Worm (Caenorhabditis elegans) whole organism, mixed stage, embryonic: Measurements from ENCODE around the gene D1046.18.

Source experiments
- M03D4.4 ChIP-seq: sonication (generic microtip); optimal IDR thresholded peaks from 2 replicates; lab custom pipeline; 2017; ENCODE audit warnings: mild to moderate bottlenecking, missing genetic modification characterization, missing compliant biosample characterization
- bed-3 ChIP-seq: fragments of 200-800 bp; sonication (Bioruptor generic); optimal IDR thresholded peaks from 3 replicates; lab custom pipeline; 2018; ENCODE audit warnings: mild to moderate bottlenecking, missing genetic modification characterization, moderate library complexity, missing compliant biosample characterization
- ceh-39 ChIP-seq: fragments of 150-350 bp; optimal IDR thresholded peaks from 2 replicates; lab custom pipeline; 2014; ENCODE audit warnings: missing biosample characterization, missing genetic modification characterization
- ceh-43 ChIP-seq: fragments of 200-800 bp; sonication (Bioruptor generic); optimal IDR thresholded peaks from 2 replicates; lab custom pipeline; 2018; ENCODE audit warnings: mild to moderate bottlenecking, missing genetic modification characterization, moderate library complexity, missing compliant biosample characterization
- ces-1 ChIP-seq: fragments of 150-350 bp; optimal IDR thresholded peaks from 2 replicates; lab custom pipeline; 2014; ENCODE audit warnings: missing biosample characterization, missing genetic modification reagents, missing genetic modification characterization
- cnd-1 ChIP-seq: fragments of 200-800 bp; sonication (Bioruptor generic); optimal IDR thresholded peaks from 2 replicates; lab custom pipeline; 2018; ENCODE audit warnings: mild to moderate bottlenecking, missing genetic modification characterization, missing compliant biosample characterization
- drap-1 ChIP-seq: fragments of 200-800 bp; sonication (Bioruptor generic); optimal IDR thresholded peaks from 3 replicates; lab custom pipeline; 2018; ENCODE audit warnings: mild to moderate bottlenecking, missing genetic modification characterization, missing compliant biosample characterization
- elt-1 ChIP-seq: sonication (generic microtip); optimal IDR thresholded peaks from 2 replicates; lab custom pipeline; 2017; ENCODE audit warnings: missing genetic modification characterization, mild to moderate bottlenecking, missing compliant biosample characterization, antibody characterized with exemption, moderate library complexity, borderline replicate concordance; ENCODE audit not compliant: insufficient read depth
- elt-3 ChIP-seq: fragments of 150-350 bp; optimal IDR thresholded peaks from 2 replicates; lab custom pipeline; 2014; ENCODE audit warnings: missing biosample characterization, missing genetic modification characterization
- flh-1 ChIP-seq: fragments of 200-800 bp; sonication (Bioruptor generic); optimal IDR thresholded peaks from 2 replicates; lab custom pipeline; 2018; ENCODE audit warnings: mild to moderate bottlenecking, missing genetic modification characterization, moderate library complexity, missing compliant biosample characterization
- ham-2 ChIP-seq: fragments of 200-800 bp; sonication (Bioruptor generic); optimal IDR thresholded peaks from 2 replicates; lab custom pipeline; 2018; ENCODE audit warnings: mild to moderate bottlenecking, missing genetic modification characterization, missing compliant biosample characterization
- lin-13 ChIP-seq: fragments of 150-350 bp; optimal IDR thresholded peaks from 2 replicates; lab custom pipeline; 2014; ENCODE audit warnings: missing biosample characterization, missing genetic modification characterization
- lin-32 ChIP-seq: fragments of 200-800 bp; sonication (Bioruptor generic); optimal IDR thresholded peaks from 2 replicates; lab custom pipeline; 2018; ENCODE audit warnings: mild to moderate bottlenecking, missing genetic modification characterization, missing compliant biosample characterization
- lsy-2 ChIP-seq: fragments of 150-350 bp; optimal IDR thresholded peaks from 2 replicates; lab custom pipeline; 2014; ENCODE audit warnings: missing biosample characterization, missing genetic modification characterization
- mab-5 ChIP-seq: fragments of 150-350 bp; optimal IDR thresholded peaks from 2 replicates; lab custom pipeline; 2014; ENCODE audit warnings: missing biosample characterization, missing genetic modification characterization
- mep-1 ChIP-seq: fragments of 150-350 bp; optimal IDR thresholded peaks from 2 replicates; lab custom pipeline; 2017; ENCODE audit warnings: missing biosample characterization, missing genetic modification reagents, missing genetic modification characterization, inconsistent platforms
- nhr-12 ChIP-seq: fragments of 150-350 bp; optimal IDR thresholded peaks from 2 replicates; lab custom pipeline; 2014; ENCODE audit warnings: missing biosample characterization, missing genetic modification characterization
- nhr-2 ChIP-seq: fragments of 150-350 bp; optimal IDR thresholded peaks from 2 replicates; lab custom pipeline; 2014; ENCODE audit warnings: missing biosample characterization, missing genetic modification characterization
- nhr-237 ChIP-seq: fragments of 150-350 bp; optimal IDR thresholded peaks from 2 replicates; lab custom pipeline; 2014; ENCODE audit warnings: missing biosample characterization, missing genetic modification characterization
- nhr-28 ChIP-seq: fragments of 150-350 bp; optimal IDR thresholded peaks from 2 replicates; lab custom pipeline; 2014; ENCODE audit warnings: missing biosample characterization, missing genetic modification characterization
- nhr-76 ChIP-seq: sonication (generic microtip); optimal IDR thresholded peaks from 2 replicates; lab custom pipeline; 2017; ENCODE audit warnings: missing biosample characterization, missing genetic modification characterization
- pha-4 ChIP-seq: fragments of 150-350 bp; optimal IDR thresholded peaks from 2 replicates; lab custom pipeline; 2018; ENCODE audit warnings: missing biosample characterization, missing genetic modification reagents, missing genetic modification characterization
- sem-2 ChIP-seq: fragments of 200-800 bp; sonication (Bioruptor generic); optimal IDR thresholded peaks from 2 replicates; lab custom pipeline; 2018; ENCODE audit warnings: mild to moderate bottlenecking, missing genetic modification characterization, missing compliant biosample characterization
- snpc-4 ChIP-seq: fragments of 150-350 bp; optimal IDR thresholded peaks from 2 replicates; lab custom pipeline; 2014; ENCODE audit warnings: missing biosample characterization, missing genetic modification characterization
- tbx-8 ChIP-seq: fragments of 200-800 bp; sonication (Bioruptor generic); optimal IDR thresholded peaks from 2 replicates; lab custom pipeline; 2018; ENCODE audit warnings: mild to moderate bottlenecking, missing genetic modification characterization, moderate library complexity, missing compliant biosample characterization
- unc-62 ChIP-seq: fragments of 150-350 bp; optimal IDR thresholded peaks from 2 replicates; lab custom pipeline; 2014; ENCODE audit warnings: missing biosample characterization, missing genetic modification reagents, missing genetic modification characterization
- zip-8 ChIP-seq: fragments of 150-350 bp; optimal IDR thresholded peaks from 2 replicates; lab custom pipeline; 2014; ENCODE audit warnings: missing biosample characterization, missing genetic modification characterization
- ztf-11 ChIP-seq: fragments of 150-350 bp; optimal IDR thresholded peaks from 2 replicates; lab custom pipeline; 2014; ENCODE audit warnings: missing biosample characterization, missing genetic modification characterization

D1046.18 gene

ce11 chrIV:8956189-8956588 lies 26.1 kb downstream of the D1046.18 start, which contains the start of gene tpra-1:
Gene tpra-1, plus strand, starts transcription at chrIV:8956489.
- TF ChIP-seq cnd-1 (tag; lab: Kevin White, UChicago) (no peak), lin-32 (no peak), nhr-237 (no peak), nhr-2 (tag; lab: Kevin White, UChicago) (no peak), unc-62 (GFP tag; lab: Kevin White, UChicago) (no peak)

ce11 chrIV:8965883-8966282 lies 35.8 kb downstream of the D1046.18 start, which contains the start of gene C53B4.2:
Gene C53B4.2, plus strand, starts transcription at chrIV:8966183.
- no peak for TF ChIP-seq mep-1 (tag; lab: Kevin White, UChicago)
- no peak for TF ChIP-seq elt-3 (tag; lab: Kevin White, UChicago)
- TF ChIP-seq lsy-2 (tag; lab: Kevin White, UChicago), result no peak
- no peak for TF ChIP-seq ztf-11
- TF ChIP-seq mab-5 (tag; lab: Kevin White, UChicago), result no peak
- TF ChIP-seq ham-2 (GFP tag; lab: Kevin White, UChicago), result no peak
- no peak for TF ChIP-seq nhr-2 (tag; lab: Kevin White, UChicago)
- no peak for TF ChIP-seq unc-62 (GFP tag; lab: Kevin White, UChicago)
- no peak for TF ChIP-seq lin-32
- no peak for TF ChIP-seq bed-3 (GFP tag; lab: Kevin White, UChicago)
- TF ChIP-seq nhr-12 (tag; lab: Kevin White, UChicago), result no peak
- no peak for TF ChIP-seq cnd-1 (tag; lab: Kevin White, UChicago)
- TF ChIP-seq pha-4 (tag; lab: Kevin White, UChicago), result no peak
- TF ChIP-seq zip-8 (tag; lab: Kevin White, UChicago), result no peak
- no peak for TF ChIP-seq ceh-39 (tag; lab: Kevin White, UChicago)
- no peak for TF ChIP-seq nhr-76 (tag; lab: Kevin White, UChicago)
- no peak for TF ChIP-seq flh-1 (GFP tag; lab: Kevin White, UChicago)
- TF ChIP-seq nhr-28 (tag; lab: Kevin White, UChicago), result no peak

- no peak for TF ChIP-seq ceh-39 (tag; lab: Kevin White, UChicago)
- no peak for TF ChIP-seq drap-1 (GFP tag; lab: Kevin White, UChicago)
- TF ChIP-seq nhr-28 (tag; lab: Kevin White, UChicago), result no peak
These were observed 37.9 kb downstream of the D1046.18 start, which contains the start of gene suex-2 for ce11 chrIV:8967990-8968389. Gene suex-2, plus strand, starts transcription at chrIV:8968290.

DNA sequence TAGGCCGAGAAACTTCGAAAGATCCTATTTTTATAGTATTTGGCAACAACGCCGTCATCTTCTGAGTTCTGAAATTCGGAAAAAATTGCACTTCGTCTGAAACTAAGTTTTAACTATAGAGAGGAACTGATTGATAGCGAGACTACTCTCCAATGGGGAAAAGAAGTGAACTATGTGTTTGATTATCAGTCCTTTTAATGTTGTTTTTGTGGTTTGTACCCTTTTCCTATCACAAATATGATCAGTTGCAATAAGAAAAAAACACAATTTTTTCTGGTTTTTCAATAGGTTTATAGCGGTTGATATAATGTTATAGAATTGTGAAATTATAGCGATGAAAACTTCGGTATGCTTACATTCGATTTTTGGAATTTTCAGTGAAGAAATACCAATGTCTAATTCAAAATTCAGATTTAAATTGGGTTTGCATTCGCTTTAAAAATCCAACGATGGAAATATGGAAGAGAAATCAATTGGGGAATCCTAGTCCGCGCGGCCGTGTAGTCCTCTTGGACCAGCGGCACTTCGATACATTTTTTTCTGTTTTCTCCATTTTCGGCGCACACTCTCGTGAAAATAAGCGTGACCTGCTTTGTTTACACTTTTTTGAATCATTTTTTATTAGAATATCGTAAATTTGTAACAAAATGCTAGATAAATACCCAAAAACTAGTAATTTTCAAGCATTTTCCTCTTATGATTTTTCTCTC lies 43.4 kb downstream of the D1046.18 start, which contains the start of gene C53B4.3:
Gene C53B4.3, minus strand, starts transcription at position 464 of the 710 bp plus-strand sequence.
- TF ChIP-seq ces-1 (GFP tag; lab: Kevin White, UChicago) (peak; percentile 23), lin-13 (tag; lab: Kevin White, UChicago) (no peak)

DNA sequence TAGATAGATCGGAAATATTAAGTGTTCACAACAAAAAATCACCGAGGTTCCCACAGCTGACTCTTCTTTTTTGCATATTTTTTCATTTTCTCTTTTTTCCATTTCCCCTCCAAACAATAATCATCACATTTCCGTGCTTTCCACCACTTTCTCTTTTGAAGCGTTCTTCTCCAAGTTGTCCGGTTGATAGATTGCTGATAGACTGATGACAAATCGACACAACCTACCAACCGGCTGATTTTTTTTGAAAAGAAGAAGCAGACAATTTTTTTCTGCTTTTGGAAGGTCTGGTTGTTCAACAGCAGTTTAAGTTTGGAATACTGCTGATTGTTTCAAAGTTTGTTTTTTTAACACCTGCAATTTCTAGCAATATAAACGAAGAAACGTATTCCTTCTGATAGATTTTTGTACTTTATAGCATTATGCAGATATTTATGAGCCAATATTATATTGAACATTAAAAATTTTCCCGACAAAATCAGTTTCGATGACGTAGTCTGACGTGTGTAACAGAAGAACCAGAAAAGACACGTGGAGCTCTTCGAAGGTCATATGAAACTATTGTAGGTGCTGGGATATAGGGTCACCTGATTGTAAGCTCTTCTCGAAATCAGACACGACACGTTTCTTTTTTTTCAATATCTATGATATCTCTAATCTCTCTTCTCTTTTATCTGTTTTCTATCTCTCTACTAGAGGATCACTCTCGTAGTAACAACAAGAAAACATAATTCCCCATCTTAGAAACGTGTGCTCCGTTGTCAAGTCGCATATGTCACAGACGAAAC lies 44.7 kb downstream of the D1046.18 start:
- no peak for TF ChIP-seq lsy-2 (tag; lab: Kevin White, UChicago)
- TF ChIP-seq lin-13 (tag; lab: Kevin White, UChicago), result no peak
- no peak for TF ChIP-seq elt-1 (tag; lab: Kevin White, UChicago)
- no peak for TF ChIP-seq ceh-39 (tag; lab: Kevin White, UChicago)
- no peak for TF ChIP-seq M03D4.4 (tag; lab: Kevin White, UChicago)
- TF ChIP-seq sem-2 (GFP tag; lab: Kevin White, UChicago), result no peak

ce11 chrIV:8975331-8975625 lies 45.2 kb downstream of the D1046.18 start, which contains the start of gene pdzd-8:
Gene pdzd-8, plus strand, starts transcription at chrIV:8975526.
- TF ChIP-seq ztf-11 (no peak), ceh-43 (GFP tag; lab: Kevin White, UChicago) (no peak), nhr-28 (tag; lab: Kevin White, UChicago) (no peak), nhr-237 (no peak), snpc-4 (tag; lab: Kevin White, UChicago) (no peak), nhr-76 (tag; lab: Kevin White, UChicago) (no peak), ham-2 (GFP tag; lab: Kevin White, UChicago) (no peak), tbx-8 (GFP tag; lab: Kevin White, UChicago) (no peak)
